Fruit fly (Drosophila melanogaster) whole organism, embryonic: Measurements from ENCODE around the gene Syp.
A peak's percentile ranks its signal among the peaks of the same experiment; 100 is the strongest.

Source experiments
- Abd-B ChIP-seq: fragments of 200-800 bp; sonication (Bioruptor generic); optimal IDR thresholded peaks from 2 replicates; lab custom pipeline; 2018; ENCODE audit warnings: missing biosample characterization, mild to moderate bottlenecking, missing genetic modification characterization, moderate library complexity
- Adf1 ChIP-seq: fragments of 200-800 bp; sonication (Bioruptor generic); IDR thresholded peaks from 2 replicates; pipeline ENCODE4 v1.3.6; 2022; ENCODE audit warnings: missing biosample characterization, missing genetic modification characterization
- CG10274 ChIP-seq: fragments of 200-800 bp; sonication (Bioruptor generic); optimal IDR thresholded peaks from 3 replicates; lab custom pipeline; 2017; ENCODE audit warnings: missing biosample characterization, mild to moderate bottlenecking, missing genetic modification characterization
- CG10321 ChIP-seq: fragments of 200-800 bp; sonication (Bioruptor generic); IDR thresholded peaks from 2 replicates; pipeline ENCODE4 v1.3.6; 2022; ENCODE audit warnings: missing biosample characterization, missing genetic modification characterization
- CG12299 ChIP-seq: fragments of 200-800 bp; sonication (Bioruptor generic); optimal IDR thresholded peaks from 2 replicates; lab custom pipeline; 2018; ENCODE audit warnings: missing biosample characterization, mild to moderate bottlenecking, missing genetic modification characterization
- CG12744 ChIP-seq: fragments of 200-800 bp; sonication (Bioruptor generic); optimal IDR thresholded peaks from 2 replicates; lab custom pipeline; 2016; ENCODE audit warnings: missing biosample characterization, missing genetic modification characterization
- CG13287 ChIP-seq: fragments of 200-800 bp; sonication (Bioruptor generic); IDR thresholded peaks from 2 replicates; pipeline ENCODE4 v1.3.6; 2022; ENCODE audit warnings: missing biosample characterization, missing genetic modification characterization; ENCODE audit not compliant: partially characterized antibody
- CG14965 ChIP-seq: fragments of 200-800 bp; sonication (Bioruptor generic); optimal IDR thresholded peaks from 2 replicates; lab custom pipeline; 2016; ENCODE audit warnings: missing biosample characterization, missing genetic modification characterization, borderline replicate concordance
- CG17829 ChIP-seq: fragments of 200-800 bp; optimal IDR thresholded peaks from 2 replicates; lab custom pipeline; 2019; ENCODE audit warnings: missing biosample characterization, mild to moderate bottlenecking, missing genetic modification characterization, moderate library complexity
- CG18011 ChIP-seq: fragments of 200-800 bp; sonication (Bioruptor generic); optimal IDR thresholded peaks from 2 replicates; lab custom pipeline; 2017; ENCODE audit warnings: missing biosample characterization, missing genetic modification characterization, mild to moderate bottlenecking, moderate library complexity, missing genotype
- CG18262 ChIP-seq: fragments of 200-800 bp; optimal IDR thresholded peaks from 3 replicates; lab custom pipeline; 2019; ENCODE audit warnings: missing biosample characterization, mild to moderate bottlenecking, missing genetic modification characterization, moderate library complexity
- CG1832 ChIP-seq: fragments of 200-800 bp; sonication (Bioruptor generic); optimal IDR thresholded peaks from 2 replicates; lab custom pipeline; 2017; ENCODE audit warnings: missing biosample characterization, mild to moderate bottlenecking, missing genetic modification characterization, inconsistent platforms
- CG31365 ChIP-seq: fragments of 200-800 bp; sonication (Bioruptor generic); optimal IDR thresholded peaks from 2 replicates; lab custom pipeline; 2018; ENCODE audit warnings: missing biosample characterization, mild to moderate bottlenecking, missing genetic modification characterization
- CG3163 ChIP-seq: fragments of 200-800 bp; sonication (Bioruptor generic); optimal IDR thresholded peaks from 3 replicates; lab custom pipeline; 2016; ENCODE audit warnings: missing biosample characterization, missing genetic modification characterization
- CG4328 ChIP-seq: fragments of 200-800 bp; sonication (Bioruptor generic); optimal IDR thresholded peaks from 3 replicates; lab custom pipeline; 2017; ENCODE audit warnings: missing biosample characterization, missing genetic modification reagents, missing genetic modification characterization
- CG4820 ChIP-seq: fragments of 200-800 bp; sonication (Bioruptor generic); optimal IDR thresholded peaks from 3 replicates; lab custom pipeline; 2016; ENCODE audit warnings: missing biosample characterization, missing genetic modification characterization
- CG6791 ChIP-seq: fragments of 200-800 bp; sonication (Bioruptor generic); IDR thresholded peaks from 3 replicates; pipeline ENCODE4 v1.3.6; 2022; ENCODE audit warnings: missing biosample characterization, missing genetic modification characterization; ENCODE audit not compliant: partially characterized antibody
- CG7963 ChIP-seq: fragments of 200-800 bp; sonication (Bioruptor generic); IDR thresholded peaks from 3 replicates; pipeline ENCODE4 v1.3.6; 2022; ENCODE audit warnings: missing biosample characterization, missing genetic modification characterization; ENCODE audit not compliant: partially characterized antibody
- CG7987 ChIP-seq: fragments of 200-800 bp; sonication (Bioruptor generic); optimal IDR thresholded peaks from 2 replicates; lab custom pipeline; 2018; ENCODE audit warnings: missing biosample characterization, mild to moderate bottlenecking, missing genetic modification characterization, moderate library complexity
- CG8388 ChIP-seq: fragments of 200-800 bp; sonication (Bioruptor generic); optimal IDR thresholded peaks from 2 replicates; lab custom pipeline; 2019; ENCODE audit warnings: missing biosample characterization, mild to moderate bottlenecking, missing genetic modification characterization, moderate library complexity
- CkIIα-i1 ChIP-seq: fragments of 200-800 bp; sonication (Bioruptor generic); IDR thresholded peaks from 2 replicates; pipeline ENCODE4 v1.3.6; 2022; ENCODE audit warnings: missing biosample characterization, missing genetic modification characterization
- CoRest ChIP-seq: fragments of 200-800 bp; sonication (Bioruptor generic); optimal IDR thresholded peaks from 3 replicates; lab custom pipeline; 2018; ENCODE audit warnings: missing biosample characterization, mild to moderate bottlenecking, missing genetic modification characterization, moderate library complexity
- Dbx ChIP-seq: fragments of 200-800 bp; sonication (Bioruptor generic); IDR thresholded peaks from 3 replicates; pipeline ENCODE4 v1.3.6; 2022; ENCODE audit warnings: missing biosample characterization, missing genetic modification characterization
- Elba2 ChIP-seq: fragments of 200-800 bp; sonication (Bioruptor generic); optimal IDR thresholded peaks from 3 replicates; lab custom pipeline; 2016; ENCODE audit warnings: missing biosample characterization, missing genetic modification characterization
- HLHmδ ChIP-seq: fragments of 200-800 bp; sonication (Bioruptor generic); optimal IDR thresholded peaks from 2 replicates; lab custom pipeline; 2018; ENCODE audit warnings: missing biosample characterization, mild to moderate bottlenecking, missing genetic modification characterization, moderate library complexity
- Hr51 ChIP-seq, 2 experiments: fragments of 200-800 bp; sonication (Bioruptor generic); optimal IDR thresholded peaks; 2 replicates in 1 of 2; 3 replicates in 1 of 2; lab custom pipeline; 2016 to 2018; ENCODE audit warnings: missing biosample characterization in 2 of 2, missing genetic modification characterization in 2 of 2, mild to moderate bottlenecking in 1 of 2, moderate library complexity in 1 of 2
- Hr78 ChIP-seq, 2 experiments: fragments of 200-800 bp in 1 of 2; fragments of >200 bp in 1 of 2; sonication (Bioruptor generic) in 1 of 2; optimal IDR thresholded peaks; 2 replicates each; lab custom pipeline; 2017 to 2019; ENCODE audit warnings: missing biosample characterization in 2 of 2, missing genetic modification characterization in 2 of 2, mild to moderate bottlenecking in 1 of 2, moderate library complexity in 1 of 2
- Kr ChIP-seq: fragments of 200-800 bp; sonication (Bioruptor generic); optimal IDR thresholded peaks from 2 replicates; lab custom pipeline; 2017; ENCODE audit warnings: missing biosample characterization, mild to moderate bottlenecking, missing genetic modification characterization
- MESR4 ChIP-seq: fragments of 200-800 bp; sonication (Bioruptor generic); optimal IDR thresholded peaks from 2 replicates; lab custom pipeline; 2018; ENCODE audit warnings: missing biosample characterization, mild to moderate bottlenecking, missing genetic modification characterization, moderate library complexity
- Myb ChIP-seq: fragments of 200-800 bp; sonication (Bioruptor generic); optimal IDR thresholded peaks from 2 replicates; lab custom pipeline; 2016; ENCODE audit warnings: missing biosample characterization, missing genetic modification characterization
- NK7.1 ChIP-seq: fragments of 200-800 bp; sonication (Bioruptor generic); optimal IDR thresholded peaks from 3 replicates; lab custom pipeline; 2016; ENCODE audit warnings: missing biosample characterization, missing genetic modification characterization
- Nf-YA ChIP-seq: fragments of 200-800 bp; sonication (Bioruptor generic); IDR thresholded peaks from 2 replicates; pipeline ENCODE4 v1.3.6; 2022; ENCODE audit warnings: missing biosample characterization, missing genetic modification characterization
- Nf-YB ChIP-seq: fragments of 200-800 bp; sonication (Bioruptor generic); optimal IDR thresholded peaks from 3 replicates; lab custom pipeline; 2019; ENCODE audit warnings: missing biosample characterization, mild to moderate bottlenecking, missing genetic modification characterization, moderate library complexity
- TFAM ChIP-seq: fragments of 200-800 bp; sonication (Bioruptor generic); optimal IDR thresholded peaks from 2 replicates; lab custom pipeline; 2017; ENCODE audit warnings: missing biosample characterization, missing genetic modification characterization, inconsistent platforms
- ase ChIP-seq: fragments of 200-800 bp; sonication (Bioruptor generic); IDR thresholded peaks from 3 replicates; pipeline ENCODE4 v1.3.6; 2022; ENCODE audit warnings: missing biosample characterization, missing genetic modification characterization
- bcd ChIP-seq: fragments of 200-800 bp; sonication (Bioruptor generic); optimal IDR thresholded peaks from 2 replicates; lab custom pipeline; 2017; ENCODE audit warnings: missing biosample characterization, mild to moderate bottlenecking, missing genetic modification characterization
- cas ChIP-seq: fragments of 200-800 bp; sonication (Bioruptor generic); IDR thresholded peaks from 2 replicates; pipeline ENCODE4 v1.3.6; 2022; ENCODE audit warnings: missing biosample characterization, missing genetic modification characterization
- chm ChIP-seq: fragments of 200-800 bp; sonication (Bioruptor generic); IDR thresholded peaks from 2 replicates; pipeline ENCODE4 v1.3.6; 2022; ENCODE audit warnings: missing biosample characterization, missing genetic modification characterization
- chn ChIP-seq: fragments of 200-800 bp; sonication (Bioruptor generic); optimal IDR thresholded peaks from 2 replicates; lab custom pipeline; 2016; ENCODE audit warnings: missing biosample characterization, missing genetic modification characterization
- dmrt99B ChIP-seq: fragments of 200-800 bp; sonication (Bioruptor generic); optimal IDR thresholded peaks from 2 replicates; lab custom pipeline; 2018; ENCODE audit warnings: missing biosample characterization, mild to moderate bottlenecking, missing genetic modification characterization, moderate library complexity
- gce ChIP-seq: fragments of 200-800 bp; sonication (Bioruptor generic); IDR thresholded peaks from 3 replicates; pipeline ENCODE4 v1.3.6; 2022; ENCODE audit warnings: missing biosample characterization, missing genetic modification characterization
- jigr1 ChIP-seq: fragments of 200-800 bp; sonication (Bioruptor generic); IDR thresholded peaks from 3 replicates; pipeline ENCODE4 v1.3.6; 2022; ENCODE audit warnings: missing biosample characterization, missing genetic modification characterization
- luna ChIP-seq: fragments of 200-800 bp; sonication (Bioruptor generic); optimal IDR thresholded peaks from 2 replicates; lab custom pipeline; 2016; ENCODE audit warnings: missing biosample characterization, missing genetic modification characterization
- p53 ChIP-seq: fragments of 200-800 bp; sonication (Bioruptor generic); optimal IDR thresholded peaks from 2 replicates; lab custom pipeline; 2016; ENCODE audit warnings: missing biosample characterization, missing genetic modification characterization
- sc ChIP-seq, 3 experiments: fragments of >200 bp in 2 of 3; fragments of 200-800 bp in 1 of 3; sonication (Bioruptor generic) in 1 of 3; optimal IDR thresholded peaks; 2 replicates in 2 of 3; 3 replicates in 1 of 3; lab custom pipeline; 2017; ENCODE audit warnings: mild to moderate bottlenecking in 1 of 3, missing biosample characterization in 1 of 3, missing genetic modification characterization in 1 of 3, missing genetic modification reagents in 1 of 3
- slbo ChIP-seq: fragments of 200-800 bp; sonication (Bioruptor generic); IDR thresholded peaks from 2 replicates; pipeline ENCODE4 v1.3.6; 2022; ENCODE audit warnings: missing biosample characterization, missing genetic modification characterization
- sr ChIP-seq: fragments of 200-800 bp; sonication (Bioruptor generic); IDR thresholded peaks from 3 replicates; pipeline ENCODE4 v1.3.6; 2022; ENCODE audit warnings: missing biosample characterization, missing genetic modification characterization
- trem ChIP-seq: fragments of 200-800 bp; optimal IDR thresholded peaks from 3 replicates; lab custom pipeline; 2019; ENCODE audit warnings: missing biosample characterization, mild to moderate bottlenecking, missing genetic modification characterization, moderate library complexity
- tx ChIP-seq: fragments of 200-800 bp; sonication (Bioruptor generic); optimal IDR thresholded peaks from 2 replicates; lab custom pipeline; 2016; ENCODE audit warnings: missing biosample characterization, missing genetic modification characterization
- yki ChIP-seq: fragments of >200 bp; optimal IDR thresholded peaks from 3 replicates; lab custom pipeline; 2018
- zen ChIP-seq: fragments of 200-800 bp; sonication (Bioruptor generic); optimal IDR thresholded peaks from 3 replicates; lab custom pipeline; 2018; ENCODE audit warnings: missing biosample characterization, mild to moderate bottlenecking, missing genetic modification characterization, moderate library complexity

Gene Syp

DNA sequence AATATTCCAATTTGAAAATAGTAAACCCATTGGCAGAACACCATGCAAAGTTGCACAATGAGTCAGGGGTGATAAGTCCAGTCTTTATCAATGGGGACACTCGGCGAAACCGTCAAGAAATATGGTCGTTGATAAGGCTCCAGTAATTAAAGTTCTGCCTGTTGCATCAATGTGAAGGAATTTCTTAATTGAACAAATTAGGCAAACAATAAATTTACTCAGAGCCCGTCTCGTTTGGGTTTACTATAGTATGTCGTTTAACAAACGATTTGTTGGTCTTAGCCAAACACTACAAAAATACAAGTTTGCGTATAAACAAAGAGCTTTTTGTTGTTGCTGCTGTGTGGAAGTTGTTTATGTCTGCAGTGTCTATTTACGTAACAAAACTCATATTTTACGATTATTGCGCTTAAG, 78.2 kb downstream of the Syp start (continued):
- peak; percentile 64; the same call in 1 of the 3 replicates for TF ChIP-seq gce
- TF ChIP-seq Elba2, result no peak
- no peak for TF ChIP-seq yki
- TF ChIP-seq Abd-B (GFP tag; lab: Kevin White, UChicago), result no peak
- no peak for TF ChIP-seq CkIIα-i1 (GFP tag; lab: Robert Waterston, UW)
- TF ChIP-seq CG31365, result peak; percentile 61
- TF ChIP-seq CG10321 (GFP tag; lab: Robert Waterston, UW), result no peak
- no peak for TF ChIP-seq HLHmδ
- no peak for TF ChIP-seq chn (GFP tag; lab: Kevin White, UChicago)
- TF ChIP-seq CG1832, result no peak
- no peak for TF ChIP-seq Nf-YA (GFP tag; lab: Robert Waterston, UW)
- no peak for TF ChIP-seq CG6791 (GFP tag; lab: Robert Waterston, UW)
- no peak for TF ChIP-seq Nf-YB (GFP tag; lab: Kevin White, UChicago)
- TF ChIP-seq chm (GFP tag; lab: Robert Waterston, UW), result no peak
- no peak for TF ChIP-seq Myb
- TF ChIP-seq MESR4 (GFP tag; lab: Kevin White, UChicago), result no peak
- TF ChIP-seq jigr1 (GFP tag; lab: Robert Waterston, UW), result no peak
- no peak for TF ChIP-seq CG7963
- no peak for TF ChIP-seq CG17829 (tag; lab: Kevin White, UChicago)
- TF ChIP-seq CG13287 (GFP tag; lab: Robert Waterston, UW), result no peak
- no peak for TF ChIP-seq tx (GFP tag; lab: Kevin White, UChicago)
- peak; percentile 29 for TF ChIP-seq NK7.1 (GFP tag; lab: Kevin White, UChicago)
- peak; percentile 33 for TF ChIP-seq bcd (GFP tag; lab: Kevin White, UChicago)
- TF ChIP-seq sr, result 0 out of 3 replicates have a peak, but pooled peaks have one; percentile 5
- TF ChIP-seq CG14965, result no peak
- TF ChIP-seq CG8388 (GFP tag; lab: Kevin White, UChicago), result no peak
- no peak for TF ChIP-seq Adf1
- TF ChIP-seq CoRest (tag; lab: Kevin White, UChicago), result peak; percentile 58
- no peak for TF ChIP-seq Hr78 (GFP tag; optimal IDR thresholded peaks at IDR 0.05; lab: Kevin White, UChicago)
- no peak for TF ChIP-seq CG18011 (GFP tag; lab: Kevin White, UChicago)
- peak; percentile 65 for TF ChIP-seq CG12299 (tag; lab: Kevin White, UChicago)
- no peak for TF ChIP-seq trem (tag; lab: Kevin White, UChicago)
- no peak for TF ChIP-seq slbo (GFP tag; lab: Robert Waterston, UW)
- TF ChIP-seq luna (GFP tag; lab: Kevin White, UChicago), result no peak
- TF ChIP-seq Kr (GFP tag; lab: Kevin White, UChicago), result no peak
- TF ChIP-seq ase, result no peak
- peak; percentile 1 for TF ChIP-seq CG12744 (GFP tag; lab: Kevin White, UChicago)
- no peak for TF ChIP-seq CG3163 (GFP tag; lab: Kevin White, UChicago)
- TF ChIP-seq CG4820 (GFP tag; lab: Kevin White, UChicago), result no peak
- TF ChIP-seq CG18262, result no peak
- TF ChIP-seq Hr51 (GFP tag; optimal IDR thresholded peaks at IDR 0.05; lab: Kevin White, UChicago), result no peak
- no peak for TF ChIP-seq zen
- no peak for TF ChIP-seq CG10274
- no peak for TF ChIP-seq cas (GFP tag; lab: Robert Waterston, UW)
- TF ChIP-seq TFAM (GFP tag; lab: Kevin White, UChicago), result no peak
- TF ChIP-seq sc (optimal IDR thresholded peaks at IDR 0.05; lab: Kevin White, UChicago), result no peak
- peak; percentile 35 for TF ChIP-seq sc (GFP tag; optimal IDR thresholded peaks at IDR 0.05; lab: Kevin White, UChicago)
- TF ChIP-seq dmrt99B (tag; lab: Kevin White, UChicago), result peak; percentile 36
- no peak for TF ChIP-seq p53 (GFP tag; lab: Kevin White, UChicago)
- no peak for TF ChIP-seq Dbx (GFP tag; lab: Robert Waterston, UW)
- TF ChIP-seq CG7987 (GFP tag; lab: Kevin White, UChicago), result peak; percentile 75
- peak; percentile 2 for TF ChIP-seq CG4328 (GFP tag; lab: Kevin White, UChicago)
